Worm (Caenorhabditis elegans): ENCODE results near the gene aly-3.
A peak's percentile ranks its signal among the peaks of the same experiment; 100 is the strongest.

The aly-3 gene

ce11 chrIV:12084178-12084577, 38.9 kb upstream of the aly-3 start, which contains the start of gene repo-1:
Gene repo-1, plus strand, starts transcription at chrIV:12084478.
- TF ChIP-seq lsy-12 (tag; optimal IDR thresholded peaks at IDR 0.05) = no peak
- TF ChIP-seq nfya-1 (tag; optimal IDR thresholded peaks at IDR 0.05; ENCODE audit: insufficient read depth) = no peak
- TF ChIP-seq elt-3 (tag; optimal IDR thresholded peaks at IDR 0.05) = no peak

ce11 chrIV:12084587-12084986, 38.5 kb upstream of the aly-3 start:
- TF ChIP-seq nhr-43 (tag; optimal IDR thresholded peaks at IDR 0.05; ENCODE audit: poor library complexity, severe bottlenecking) (no peak), ama-1 (optimal IDR thresholded peaks at IDR 0.05) (peak; percentile 25)

ce11 chrIV:12085120-12085519, 38.0 kb upstream of the aly-3 start, which contains the start of gene rbm-34:
Gene rbm-34, plus strand, starts transcription at chrIV:12085420.
- TF ChIP-seq nhr-77 (tag; optimal IDR thresholded peaks at IDR 0.05) (no peak), nhr-12 (tag; optimal IDR thresholded peaks at IDR 0.05) (no peak), nhr-23 (tag; optimal IDR thresholded peaks at IDR 0.05) (no peak)

- peak; percentile 32 for TF ChIP-seq nhr-77 (tag; optimal IDR thresholded peaks at IDR 0.05)
- TF ChIP-seq nhr-23 (tag; optimal IDR thresholded peaks at IDR 0.05) = peak; percentile 63
- TF ChIP-seq unc-39 (tag; optimal IDR thresholded peaks at IDR 0.05) = no peak
- TF ChIP-seq lin-15B (tag; optimal IDR thresholded peaks at IDR 0.05) = peak; percentile 19
- TF ChIP-seq elt-1 (tag; optimal IDR thresholded peaks at IDR 0.05) = no peak
- no peak for TF ChIP-seq ceh-9 (tag; optimal IDR thresholded peaks at IDR 0.05)
- no peak for TF ChIP-seq jun-1 (tag; optimal IDR thresholded peaks at IDR 0.05)
- no peak for TF ChIP-seq mdl-1 (tag; optimal IDR thresholded peaks at IDR 0.05)
- no peak for TF ChIP-seq egl-27 (tag; optimal IDR thresholded peaks at IDR 0.05)
- no peak for TF ChIP-seq daf-12 (tag; optimal IDR thresholded peaks at IDR 0.05)
- TF ChIP-seq pha-4 (tag; optimal IDR thresholded peaks at IDR 0.05) = peak; percentile 82
- no peak for TF ChIP-seq ceh-28 (tag; optimal IDR thresholded peaks at IDR 0.05)
- no peak for TF ChIP-seq ZK546.5 (tag; optimal IDR thresholded peaks at IDR 0.05)
- TF ChIP-seq ztf-4 (tag; optimal IDR thresholded peaks at IDR 0.05) = peak; percentile 19
- no peak for TF ChIP-seq fkh-2 (tag; optimal IDR thresholded peaks at IDR 0.05)
- no peak for TF ChIP-seq nhr-11 (tag; optimal IDR thresholded peaks at IDR 0.05)
- TF ChIP-seq elt-3 (tag; optimal IDR thresholded peaks at IDR 0.05) = peak in 1 of 3 experiments; percentile 59
- peak; percentile 83 for TF ChIP-seq nhr-43 (tag; optimal IDR thresholded peaks at IDR 0.05; ENCODE audit: poor library complexity, severe bottlenecking)
- TF ChIP-seq snpc-4 (tag; optimal IDR thresholded peaks at IDR 0.05) = peak; percentile 46
- TF ChIP-seq sea-2 (GFP tag; optimal IDR thresholded peaks at IDR 0.05) = no peak
- peak; percentile 71 for TF ChIP-seq ama-1 (optimal IDR thresholded peaks at IDR 0.05)
- peak; percentile 52 for TF ChIP-seq R02D3.7 (tag; optimal IDR thresholded peaks at IDR 0.05)
- TF ChIP-seq lsy-12 (tag; optimal IDR thresholded peaks at IDR 0.05) = peak; percentile 84
- TF ChIP-seq nhr-67 (tag; optimal IDR thresholded peaks at IDR 0.05) = no peak
- no peak for TF ChIP-seq ztf-11 (tag; optimal IDR thresholded peaks at IDR 0.05)
- no peak for TF ChIP-seq egl-5 (tag; optimal IDR thresholded peaks at IDR 0.05)
- TF ChIP-seq aly-2 (tag; optimal IDR thresholded peaks at IDR 0.05) = no peak
- no peak for TF ChIP-seq ceh-82 (tag; optimal IDR thresholded peaks at IDR 0.05)
- TF ChIP-seq fkh-10 (GFP tag; optimal IDR thresholded peaks at IDR 0.05) = no peak
- no peak for TF ChIP-seq ceh-16 (tag; optimal IDR thresholded peaks at IDR 0.05)
- TF ChIP-seq nhr-237 (tag; optimal IDR thresholded peaks at IDR 0.05) = no peak
- no peak for TF ChIP-seq fos-1 (tag; optimal IDR thresholded peaks at IDR 0.05)
- TF ChIP-seq skn-1 (tag; optimal IDR thresholded peaks at IDR 0.05) = peak; percentile 15
- peak; percentile 48 for TF ChIP-seq nhr-76 (tag; optimal IDR thresholded peaks at IDR 0.05)
- peak; percentile 86 for TF ChIP-seq lin-39 (tag; optimal IDR thresholded peaks at IDR 0.05)
- TF ChIP-seq eor-1 (tag; optimal IDR thresholded peaks at IDR 0.05) = no peak
- peak; percentile 60 for TF ChIP-seq elt-2 (tag; optimal IDR thresholded peaks at IDR 0.05)
- TF ChIP-seq mml-1 (tag; optimal IDR thresholded peaks at IDR 0.05) = no peak
- TF ChIP-seq tbx-2 (tag; optimal IDR thresholded peaks at IDR 0.05) = peak; percentile 63
- no peak for TF ChIP-seq nhr-12 (tag; optimal IDR thresholded peaks at IDR 0.05)
- peak; percentile 85 for TF ChIP-seq hmg-11 (tag; optimal IDR thresholded peaks at IDR 0.05)
- no peak for TF ChIP-seq nhr-28 (tag; optimal IDR thresholded peaks at IDR 0.05)
- peak; percentile 16 for TF ChIP-seq pqm-1 (tag; optimal IDR thresholded peaks at IDR 0.05)
- TF ChIP-seq nfya-1 (tag; optimal IDR thresholded peaks at IDR 0.05; ENCODE audit: insufficient read depth) = peak; percentile 68
- no peak for TF ChIP-seq zag-1 (tag; optimal IDR thresholded peaks at IDR 0.05)
- peak; percentile 79 for TF ChIP-seq nhr-25 (tag; optimal IDR thresholded peaks at IDR 0.05)
- no peak for TF ChIP-seq unc-62 (GFP tag; optimal IDR thresholded peaks at IDR 0.05)
Observed at ce11 chrIV:12086498-12086897, 36.6 kb upstream of the aly-3 start.
